Worm (Caenorhabditis elegans): Measurements from ENCODE around the gene T19D12.9.

DNA sequence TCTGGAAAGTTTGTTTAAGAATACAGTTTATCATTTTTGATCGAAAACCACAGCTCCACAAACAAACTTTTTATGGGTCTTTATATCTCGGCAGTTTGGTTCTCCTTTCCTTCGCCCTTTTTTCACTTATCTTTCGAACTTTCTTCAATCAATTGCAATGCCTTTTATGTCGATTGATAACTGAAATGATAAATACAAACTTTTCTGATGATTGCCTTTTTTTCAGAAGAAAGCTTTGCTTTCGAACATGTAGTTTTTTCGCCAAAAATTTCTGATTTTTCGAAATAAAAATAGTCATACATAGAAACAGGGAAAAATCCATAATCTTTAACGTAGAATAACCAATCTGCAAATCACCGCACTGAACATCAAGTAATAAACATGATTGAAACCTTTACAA, 7.0 kb upstream of the T19D12.9 start, which contains the start of gene T19D12.2:
- TF ChIP-seq unc-55 (GFP tag; optimal IDR thresholded peaks at IDR 0.05) (no peak), lin-11 (tag; optimal IDR thresholded peaks at IDR 0.05) (no peak), snpc-4 (tag; optimal IDR thresholded peaks at IDR 0.05) (no peak), ZK546.5 (tag; optimal IDR thresholded peaks at IDR 0.05) (no peak), crh-2 (tag; optimal IDR thresholded peaks at IDR 0.05) (no peak), elt-1 (tag; optimal IDR thresholded peaks at IDR 0.05) (no peak), sem-4 (tag; optimal IDR thresholded peaks at IDR 0.05) (no peak), mab-5 (tag; optimal IDR thresholded peaks at IDR 0.05) (no peak), sma-3 (GFP tag; optimal IDR thresholded peaks at IDR 0.05) (no peak)

Data from whole organism, L2 larva.